Fruit fly (Drosophila melanogaster) whole organism, wandering third instar larva: ENCODE results near the gene CG8565.

Experiments used
- Abd-B ChIP-seq: fragments of >200 bp; optimal IDR thresholded peaks from 2 replicates; lab custom pipeline; 2017; ENCODE audit warnings: missing biosample characterization, missing genetic modification characterization
- CG32264 ChIP-seq: fragments of 200-800 bp; sonication (Bioruptor generic); optimal IDR thresholded peaks from 2 replicates; lab custom pipeline; 2016; ENCODE audit warnings: missing biosample characterization, missing genetic modification characterization
- CG9705 ChIP-seq: fragments of 200-800 bp; sonication (Bioruptor generic); optimal IDR thresholded peaks from 2 replicates; lab custom pipeline; 2018; ENCODE audit warnings: missing biosample characterization, mild to moderate bottlenecking, missing genetic modification characterization
- CrebA ChIP-seq: fragments of 200-800 bp; sonication (Bioruptor generic); optimal IDR thresholded peaks from 2 replicates; lab custom pipeline; 2016; ENCODE audit warnings: missing biosample characterization, mild to moderate bottlenecking, missing genetic modification characterization, borderline replicate concordance
- Dfd ChIP-seq: fragments of >200 bp; optimal IDR thresholded peaks from 2 replicates; lab custom pipeline; 2017; ENCODE audit warnings: missing biosample characterization, missing genetic modification characterization
- Dif ChIP-seq: fragments of 200-275, 200-300 bp; sonication (Bioruptor generic); optimal IDR thresholded peaks from 2 replicates; lab custom pipeline; 2018; ENCODE audit warnings: missing biosample characterization, missing genetic modification characterization; ENCODE audit not compliant: partially characterized antibody
- Hnf4 ChIP-seq: fragments of 200-800 bp; sonication (Bioruptor generic); optimal IDR thresholded peaks from 2 replicates; lab custom pipeline; 2016; ENCODE audit warnings: missing biosample characterization, mild to moderate bottlenecking, missing genetic modification characterization
- Hr78 ChIP-seq: fragments of >200 bp; optimal IDR thresholded peaks from 2 replicates; lab custom pipeline; 2017; ENCODE audit warnings: missing biosample characterization, missing genetic modification characterization
- Hr83 ChIP-seq: fragments of 200-300 bp; sonication (Bioruptor generic); optimal IDR thresholded peaks from 2 replicates; lab custom pipeline; 2016; ENCODE audit warnings: missing biosample characterization, mild to moderate bottlenecking, missing genetic modification characterization, moderate library complexity; ENCODE audit not compliant: poor library complexity, severe bottlenecking
- Jra ChIP-seq: sonication (Bioruptor generic); optimal IDR thresholded peaks from 2 replicates; lab custom pipeline; 2016; ENCODE audit warnings: missing biosample characterization, missing genetic modification characterization
- Mio ChIP-seq: sonication (Bioruptor generic); optimal IDR thresholded peaks from 2 replicates; lab custom pipeline; 2016; ENCODE audit warnings: missing biosample characterization, missing genetic modification characterization
- Myc ChIP-seq: fragments of >200 bp; optimal IDR thresholded peaks from 2 replicates; lab custom pipeline; 2017
- N ChIP-seq: fragments of >200 bp; optimal IDR thresholded peaks from 2 replicates; lab custom pipeline; 2018; ENCODE audit warnings: missing biosample characterization, missing external identifiers, missing genetic modification characterization
- OdsH ChIP-seq: fragments of 200-800 bp; sonication (Bioruptor generic); optimal IDR thresholded peaks from 2 replicates; lab custom pipeline; 2016; ENCODE audit warnings: missing biosample characterization, mild to moderate bottlenecking, missing genetic modification characterization
- Rel ChIP-seq, 2 experiments: fragments of 200-800 bp; sonication (Bioruptor generic) in 1 of 2; optimal IDR thresholded peaks; 2 replicates in 1 of 2; 3 replicates in 1 of 2; lab custom pipeline; 2016 to 2019; ENCODE audit warnings: mild to moderate bottlenecking in 2 of 2, missing biosample characterization in 2 of 2, missing genetic modification characterization in 2 of 2, moderate library complexity in 1 of 2
- Sp1 ChIP-seq: fragments of 200-800 bp; sonication (Bioruptor generic); optimal IDR thresholded peaks from 3 replicates; lab custom pipeline; 2019; ENCODE audit warnings: missing biosample characterization, mild to moderate bottlenecking, missing genetic modification characterization, moderate library complexity
- Vsx2 ChIP-seq: fragments of 200-300, 225-300 bp; sonication (Bioruptor generic); optimal IDR thresholded peaks from 2 replicates; lab custom pipeline; 2018; ENCODE audit warnings: missing biosample characterization, missing genetic modification characterization; ENCODE audit not compliant: partially characterized antibody
- br ChIP-seq: fragments of 200-800 bp; sonication (Bioruptor generic); optimal IDR thresholded peaks from 2 replicates; lab custom pipeline; 2016; ENCODE audit warnings: missing biosample characterization, missing genetic modification characterization
- brk ChIP-seq: fragments of 200-800 bp; sonication (Bioruptor generic); optimal IDR thresholded peaks from 2 replicates; lab custom pipeline; 2016; ENCODE audit warnings: missing biosample characterization, mild to moderate bottlenecking, missing genetic modification characterization
- dl ChIP-seq, 2 experiments: fragments of 175-275, 200-275 bp in 1 of 2; fragments of 200-275 bp in 1 of 2; sonication (Bioruptor generic); optimal IDR thresholded peaks; lab custom pipeline; 2018; ENCODE audit warnings: mild to moderate bottlenecking in 2 of 2, missing biosample characterization in 2 of 2, missing genetic modification characterization in 2 of 2, moderate library complexity in 2 of 2; ENCODE audit not compliant: partially characterized antibody in 2 of 2, insufficient read depth in 1 of 2
- dmrt93B ChIP-seq: fragments of 200-800 bp; sonication (Bioruptor generic); optimal IDR thresholded peaks from 2 replicates; lab custom pipeline; 2018; ENCODE audit warnings: missing biosample characterization, mild to moderate bottlenecking, missing genetic modification characterization
- dsf ChIP-seq: sonication (Bioruptor generic); optimal IDR thresholded peaks from 2 replicates; lab custom pipeline; 2016; ENCODE audit warnings: missing biosample characterization, missing genetic modification characterization, borderline replicate concordance
- ey ChIP-seq: fragments of 200-800 bp; sonication (Bioruptor generic); optimal IDR thresholded peaks from 2 replicates; lab custom pipeline; 2016; ENCODE audit warnings: missing biosample characterization, missing genetic modification characterization
- fru ChIP-seq: fragments of 200-800 bp; sonication (Bioruptor generic); optimal IDR thresholded peaks from 3 replicates; lab custom pipeline; 2016; ENCODE audit warnings: missing biosample characterization, mild to moderate bottlenecking, missing genetic modification characterization
- h ChIP-seq: fragments of 200-800 bp; sonication (Bioruptor generic); optimal IDR thresholded peaks from 3 replicates; lab custom pipeline; 2016; ENCODE audit warnings: missing biosample characterization, mild to moderate bottlenecking, missing genetic modification characterization
- jim ChIP-seq: fragments of 175-275, 200-325 bp; sonication (Bioruptor generic); optimal IDR thresholded peaks from 2 replicates; lab custom pipeline; 2016; ENCODE audit warnings: missing biosample characterization, mild to moderate bottlenecking, missing genetic modification characterization
- lola ChIP-seq: fragments of >200 bp; optimal IDR thresholded peaks from 2 replicates; lab custom pipeline; 2017; ENCODE audit warnings: missing biosample characterization, missing genetic modification characterization
- pan ChIP-seq: fragments of >200 bp; optimal IDR thresholded peaks from 2 replicates; lab custom pipeline; 2017
- psq ChIP-seq: fragments of 200-800 bp; sonication (Bioruptor generic); optimal IDR thresholded peaks from 3 replicates; lab custom pipeline; 2017; ENCODE audit warnings: missing biosample characterization, mild to moderate bottlenecking, missing genetic modification characterization, moderate library complexity
- rgr ChIP-seq: fragments of 200-800 bp; sonication (Bioruptor generic); optimal IDR thresholded peaks from 3 replicates; lab custom pipeline; 2016; ENCODE audit warnings: missing biosample characterization, mild to moderate bottlenecking, missing genetic modification characterization
- sage ChIP-seq: fragments of 200-800 bp; sonication (Bioruptor generic); optimal IDR thresholded peaks from 2 replicates; lab custom pipeline; 2016; ENCODE audit warnings: missing biosample characterization, mild to moderate bottlenecking, missing genetic modification characterization
- sv ChIP-seq: fragments of 200-800 bp; sonication (Bioruptor generic); optimal IDR thresholded peaks from 3 replicates; lab custom pipeline; 2016; ENCODE audit warnings: missing biosample characterization, missing genetic modification characterization
- usp ChIP-seq: fragments of >200 bp; optimal IDR thresholded peaks from 2 replicates; lab custom pipeline; 2017; ENCODE audit warnings: missing biosample characterization, missing genetic modification characterization
- woc ChIP-seq: sonication (Bioruptor generic); optimal IDR thresholded peaks from 2 replicates; lab custom pipeline; 2016; ENCODE audit warnings: missing biosample characterization, mild to moderate bottlenecking, missing genetic modification characterization

The CG8565 gene

DNA sequence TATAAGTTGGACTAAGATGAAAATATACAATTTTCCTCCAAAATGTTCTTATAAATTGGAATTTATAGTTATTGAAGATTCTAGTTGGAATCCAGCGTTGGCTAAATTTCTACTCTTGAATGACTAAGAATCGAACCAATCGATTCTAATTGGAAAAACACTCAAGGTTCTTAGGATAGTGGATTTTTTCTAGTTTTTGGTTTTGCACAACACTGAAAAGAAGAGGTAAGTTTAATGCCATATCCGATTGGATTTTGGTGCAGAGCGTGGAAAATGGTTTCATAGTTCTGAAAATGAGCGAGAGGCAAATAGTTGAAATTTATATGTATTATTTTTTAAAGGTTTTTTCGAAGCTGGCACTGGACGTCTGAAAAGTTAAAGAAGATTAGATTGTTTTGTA is 37.9 kb downstream of the CG8565 start:
- TF ChIP-seq Jra (GFP tag; lab: Kevin White, UChicago) (no peak), jim (GFP tag; lab: Kevin White, UChicago) (no peak), Myc (lab: Kevin White, UChicago) (no peak), psq (GFP tag; lab: Kevin White, UChicago) (no peak), Dfd (GFP tag; lab: Kevin White, UChicago) (no peak), CG9705 (GFP tag; lab: Kevin White, UChicago) (no peak), CG32264 (GFP tag; lab: Kevin White, UChicago) (no peak), lola (no peak), fru (GFP tag; lab: Kevin White, UChicago) (no peak), h (GFP tag; lab: Kevin White, UChicago) (no peak), dl (GFP tag; optimal IDR thresholded peaks at IDR 0.05; lab: Kevin White, UChicago; ENCODE audit: insufficient read depth in 1 of 2, partially characterized antibody in 2 of 2) (no peak), OdsH (GFP tag; lab: Kevin White, UChicago) (no peak), sv (GFP tag; lab: Kevin White, UChicago) (no peak), woc (GFP tag; lab: Kevin White, UChicago) (no peak), Dif (GFP tag; lab: Kevin White, UChicago) (no peak), rgr (no peak), pan (lab: Kevin White, UChicago) (no peak), usp (GFP tag; lab: Kevin White, UChicago) (no peak)

DNA sequence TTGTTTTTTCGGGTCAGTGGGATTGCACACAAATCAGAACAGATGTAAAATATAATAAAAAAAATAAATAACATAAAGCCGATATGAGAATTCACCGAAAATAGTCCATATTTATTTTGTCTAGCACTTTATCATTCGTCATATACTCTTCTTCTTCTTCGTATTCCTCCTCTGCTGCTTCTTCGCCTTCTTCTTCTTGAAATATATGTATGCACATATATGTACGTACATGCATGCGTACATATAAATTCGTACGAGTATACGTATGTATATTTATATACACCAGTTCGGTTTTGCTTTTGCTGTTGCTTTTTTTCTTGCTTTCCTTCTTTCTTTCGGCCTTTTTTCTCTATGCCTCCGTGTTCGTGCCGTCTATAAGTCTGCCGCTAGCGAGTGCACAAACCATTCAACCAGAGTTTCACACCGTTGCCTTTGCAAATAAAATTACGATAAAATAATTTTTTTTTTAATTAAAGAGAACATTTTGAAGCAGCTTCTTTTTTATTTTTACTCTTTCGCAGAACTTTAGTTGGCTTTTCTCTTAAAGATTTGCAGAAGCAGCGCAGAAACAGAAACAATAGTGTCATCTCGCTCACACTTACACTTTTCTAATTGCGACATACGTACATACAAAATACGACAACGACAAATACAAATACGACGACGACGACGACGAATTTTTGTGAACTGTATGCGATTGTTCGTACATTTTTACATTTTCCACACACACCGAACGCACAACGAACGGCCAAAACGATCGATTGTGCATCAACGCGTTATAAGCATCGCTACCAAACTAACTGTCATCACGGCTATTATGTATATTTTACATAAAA is 49.0 kb downstream of the CG8565 start:
- TF ChIP-seq Mio (GFP tag; lab: Kevin White, UChicago), result no peak
- TF ChIP-seq woc (GFP tag; lab: Kevin White, UChicago), result no peak
- no peak for TF ChIP-seq fru (GFP tag; lab: Kevin White, UChicago)
- no peak for TF ChIP-seq Hnf4 (GFP tag; lab: Kevin White, UChicago)
- peak; percentile 84 for TF ChIP-seq Sp1
- no peak for TF ChIP-seq N
- TF ChIP-seq psq (GFP tag; lab: Kevin White, UChicago), result peak; percentile 100
- TF ChIP-seq usp (GFP tag; lab: Kevin White, UChicago), result no peak
- peak; percentile 21 for TF ChIP-seq br (GFP tag; lab: Kevin White, UChicago)
- no peak for TF ChIP-seq CrebA
- no peak for TF ChIP-seq Myc (lab: Kevin White, UChicago)
- TF ChIP-seq dsf (GFP tag; lab: Kevin White, UChicago), result no peak
- no peak for TF ChIP-seq OdsH (GFP tag; lab: Kevin White, UChicago)
- peak; percentile 67 for TF ChIP-seq sage (GFP tag; lab: Kevin White, UChicago)
- TF ChIP-seq CG32264 (GFP tag; lab: Kevin White, UChicago), result peak; percentile 38
- TF ChIP-seq Dif (GFP tag; lab: Kevin White, UChicago), result no peak
- no peak for TF ChIP-seq brk
- no peak for TF ChIP-seq Vsx2
- TF ChIP-seq Dfd (GFP tag; lab: Kevin White, UChicago), result no peak
- no peak for TF ChIP-seq lola
- TF ChIP-seq ey (GFP tag; lab: Kevin White, UChicago), result no peak
- TF ChIP-seq Abd-B, result no peak
- no peak for TF ChIP-seq sv (GFP tag; lab: Kevin White, UChicago)
- TF ChIP-seq CG9705 (GFP tag; lab: Kevin White, UChicago), result no peak
- TF ChIP-seq dl (GFP tag; optimal IDR thresholded peaks at IDR 0.05; lab: Kevin White, UChicago; ENCODE audit: insufficient read depth in 1 of 2, partially characterized antibody in 2 of 2), result no peak
- TF ChIP-seq pan (lab: Kevin White, UChicago), result no peak
- TF ChIP-seq Hr83 (GFP tag; lab: Kevin White, UChicago), result no peak
- peak; percentile 35 for TF ChIP-seq Rel (GFP tag; optimal IDR thresholded peaks at IDR 0.05; lab: Kevin White, UChicago)
- TF ChIP-seq Rel (tag; optimal IDR thresholded peaks at IDR 0.05; lab: Kevin White, UChicago), result peak; percentile 38
- no peak for TF ChIP-seq Jra (GFP tag; lab: Kevin White, UChicago)
- no peak for TF ChIP-seq h (GFP tag; lab: Kevin White, UChicago)
- no peak for TF ChIP-seq Hr78 (GFP tag; lab: Kevin White, UChicago)
- no peak for TF ChIP-seq dmrt93B (GFP tag; lab: Kevin White, UChicago)
